Worm (Caenorhabditis elegans) whole organism, L4 larva: ENCODE data around the gene pals-20.

Experiments used
- ZK337.2 ChIP-seq: fragments of 200-800 bp; sonication (Bioruptor generic); IDR thresholded peaks from 2 replicates; pipeline ENCODE4 v1.3.6; 2022; ENCODE audit warnings: missing genetic modification reagents, missing genetic modification characterization, missing compliant biosample characterization
- ama-1 ChIP-seq: fragments of 150-350 bp; optimal IDR thresholded peaks from 2 replicates; lab custom pipeline; 2014; ENCODE audit warnings: inconsistent platforms, mixed read lengths
- nhr-25 ChIP-seq: sonication (generic microtip); optimal IDR thresholded peaks from 2 replicates; lab custom pipeline; 2017; ENCODE audit warnings: missing genetic modification characterization, mild to moderate bottlenecking, missing compliant biosample characterization, antibody characterized with exemption, moderate library complexity, borderline replicate concordance; ENCODE audit not compliant: insufficient read depth
- nhr-28 ChIP-seq: fragments of 150-350 bp; optimal IDR thresholded peaks from 2 replicates; lab custom pipeline; 2014; ENCODE audit warnings: missing biosample characterization, missing genetic modification characterization
- nhr-77 ChIP-seq: fragments of 150-350 bp; optimal IDR thresholded peaks from 2 replicates; lab custom pipeline; 2014; ENCODE audit warnings: missing biosample characterization, missing genetic modification characterization

DNA sequence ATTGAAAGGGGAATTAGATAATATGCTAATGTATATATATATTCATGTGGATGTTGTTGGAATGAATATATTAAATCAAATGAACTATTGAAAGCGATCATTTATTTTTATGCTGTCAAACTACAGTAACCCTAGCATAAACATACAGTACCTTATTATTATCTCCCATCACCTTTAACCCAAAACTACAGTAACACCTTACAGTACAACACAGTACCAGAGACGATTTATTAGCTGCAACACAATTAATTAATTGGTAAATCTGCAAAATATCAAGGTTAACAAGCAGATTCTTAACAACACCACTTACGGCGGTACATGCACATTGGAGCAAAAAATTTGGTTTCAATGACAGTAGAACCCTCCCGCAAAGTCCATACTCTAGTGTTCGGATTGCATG is 32.8 kb downstream of the pals-20 start, which contains the start of gene Y82E9BL.1:
- TF ChIP-seq nhr-28 (tag; lab: Kevin White, UChicago) (no peak), nhr-25 (tag; lab: Kevin White, UChicago) (no peak), ama-1 (lab: Kevin White, UChicago) (no peak), ZK337.2 (GFP tag; lab: Robert Waterston, UW) (no peak), nhr-77 (tag; lab: Kevin White, UChicago) (no peak)
